Fruit fly (Drosophila melanogaster): ENCODE results near the gene CAH8.

CAH8 gene

dm6 chr3R:22400246-22400645 lies 10.7 kb upstream of the CAH8 start (continued):
- TF ChIP-seq ap (GFP tag; IDR thresholded peaks at IDR 0.05) = no peak
- TF ChIP-seq Mes4 (GFP tag; optimal IDR thresholded peaks at IDR 0.05) = no peak
- no peak for TF ChIP-seq NK7.1 (GFP tag; optimal IDR thresholded peaks at IDR 0.05)
- no peak for TF ChIP-seq tll (GFP tag; optimal IDR thresholded peaks at IDR 0.05)
- peak; percentile 35; the same call in 1 of the 3 replicates for TF ChIP-seq Aef1 (GFP tag; IDR thresholded peaks at IDR 0.05)
- no peak for TF ChIP-seq Rx (GFP tag; IDR thresholded peaks at IDR 0.05)
- no peak for TF ChIP-seq CG2116 (GFP tag; optimal IDR thresholded peaks at IDR 0.05)
- TF ChIP-seq CG16779 (GFP tag; IDR thresholded peaks at IDR 0.05) = no peak
- TF ChIP-seq CG5245 (GFP tag; optimal IDR thresholded peaks at IDR 0.05) = peak; percentile 12
- TF ChIP-seq CG15514 (GFP tag; optimal IDR thresholded peaks at IDR 0.05) = peak; percentile 18
- TF ChIP-seq D (optimal IDR thresholded peaks at IDR 0.05) = no peak
- peak; percentile 17 for TF ChIP-seq D (GFP tag; optimal IDR thresholded peaks at IDR 0.05)
- TF ChIP-seq hkb (optimal IDR thresholded peaks at IDR 0.05) = no peak
- TF ChIP-seq hkb (GFP tag; IDR thresholded peaks at IDR 0.05) = peak; percentile 51; the same call in 1 of the 2 replicates
- no peak for TF ChIP-seq CG11085 (GFP tag; IDR thresholded peaks at IDR 0.05)
- peak; percentile 3 for TF ChIP-seq tin (GFP tag; optimal IDR thresholded peaks at IDR 0.05)
- TF ChIP-seq emc (GFP tag; optimal IDR thresholded peaks at IDR 0.05) = no peak
- TF ChIP-seq Nf-YA (GFP tag; IDR thresholded peaks at IDR 0.05) = no peak
- TF ChIP-seq HLH3B (GFP tag; IDR thresholded peaks at IDR 0.05) = peak; percentile 53; the same call in 1 of the 2 replicates
- TF ChIP-seq CTCF (GFP tag; optimal IDR thresholded peaks at IDR 0.05) = no peak
- TF ChIP-seq fd3F (GFP tag; optimal IDR thresholded peaks at IDR 0.05) = peak; percentile 28
- TF ChIP-seq Abd-B (GFP tag; optimal IDR thresholded peaks at IDR 0.05) = peak; percentile 30
- 0 out of 2 replicates have a peak, but pooled peaks have one; percentile 15 for TF ChIP-seq CG7372 (GFP tag; IDR thresholded peaks at IDR 0.05)
- no peak for TF ChIP-seq seq (GFP tag; IDR thresholded peaks at IDR 0.05)
- no peak for TF ChIP-seq CG42726 (GFP tag; IDR thresholded peaks at IDR 0.05; ENCODE audit: partially characterized antibody)
- no peak for TF ChIP-seq Hand (GFP tag; optimal IDR thresholded peaks at IDR 0.05)
- TF ChIP-seq CG12236 (GFP tag; optimal IDR thresholded peaks at IDR 0.05) = no peak
- no peak for TF ChIP-seq Hey (tag; optimal IDR thresholded peaks at IDR 0.05)
- no peak for TF ChIP-seq CG11560 (tag; IDR thresholded peaks at IDR 0.05)
- no peak for TF ChIP-seq Sox102F (GFP tag; optimal IDR thresholded peaks at IDR 0.05)
- TF ChIP-seq CG8359 (GFP tag; optimal IDR thresholded peaks at IDR 0.05; ENCODE audit: borderline replicate concordance) = no peak
- TF ChIP-seq CG17328 (GFP tag; IDR thresholded peaks at IDR 0.05) = peak; percentile 42; the same call in 1 of the 2 replicates
- no peak for TF ChIP-seq CG3065 (GFP tag; optimal IDR thresholded peaks at IDR 0.05)
- no peak for TF ChIP-seq CG5180 (GFP tag; optimal IDR thresholded peaks at IDR 0.05)
- peak; percentile 16 for TF ChIP-seq Ets65A (GFP tag)
- no peak for TF ChIP-seq CG17568 (GFP tag; optimal IDR thresholded peaks at IDR 0.05)
- no peak for TF ChIP-seq jumu (GFP tag; optimal IDR thresholded peaks at IDR 0.05)
- TF ChIP-seq MBD-R2 (GFP tag; IDR thresholded peaks at IDR 0.05) = no peak
- peak; percentile 51; the same call in 2 of the 3 replicates for TF ChIP-seq Dbx (GFP tag; IDR thresholded peaks at IDR 0.05)
- TF ChIP-seq lbe (GFP tag; optimal IDR thresholded peaks at IDR 0.05) = no peak
- peak; percentile 65 for TF ChIP-seq sens (GFP tag)
- no peak for TF ChIP-seq Hmx (GFP tag; optimal IDR thresholded peaks at IDR 0.05)
- no peak for TF ChIP-seq jigr1 (GFP tag; IDR thresholded peaks at IDR 0.05)
- TF ChIP-seq dmrt11E (tag; optimal IDR thresholded peaks at IDR 0.05) = no peak
- TF ChIP-seq CG18476 (GFP tag; optimal IDR thresholded peaks at IDR 0.05) = peak; percentile 14
- TF ChIP-seq Myb (GFP tag; optimal IDR thresholded peaks at IDR 0.05) = no peak
- peak; percentile 15 for TF ChIP-seq trem (tag; optimal IDR thresholded peaks at IDR 0.05)
- no peak for TF ChIP-seq sr (GFP tag; IDR thresholded peaks at IDR 0.05)
- no peak for TF ChIP-seq gro (GFP tag; optimal IDR thresholded peaks at IDR 0.05)
- peak; percentile 67; the same call in 1 of the 2 replicates for TF ChIP-seq vvl (GFP tag; IDR thresholded peaks at IDR 0.05)
- no peak for TF ChIP-seq slp2 (GFP tag; optimal IDR thresholded peaks at IDR 0.05)
- TF ChIP-seq CG7357 (GFP tag; IDR thresholded peaks at IDR 0.05) = no peak
- TF ChIP-seq CG6272 (GFP tag; IDR thresholded peaks at IDR 0.05) = no peak
- no peak for TF ChIP-seq repo (GFP tag; optimal IDR thresholded peaks at IDR 0.05)

Measured in whole organism, embryonic.